Worm (Caenorhabditis elegans) whole organism, young adult: ENCODE results near the gene coa-7.

Experiments used
- B0336.3 ChIP-seq: fragments of 200-800 bp; sonication (Bioruptor generic); IDR thresholded peaks from 2 replicates; pipeline ENCODE4 v1.3.6; 2022; ENCODE audit warnings: missing genetic modification characterization, missing compliant biosample characterization
- C06A6.2 ChIP-seq: fragments of 200-800 bp; sonication (Bioruptor generic); conservative IDR thresholded peaks from 2 replicates; pipeline ENCODE4 v1.3.6; 2022; ENCODE audit warnings: missing genetic modification characterization, missing compliant biosample characterization
- C17E4.6 ChIP-seq: fragments of 200-800 bp; sonication (Bioruptor generic); IDR thresholded peaks from 2 replicates; pipeline ENCODE4 v1.3.6; 2022; ENCODE audit warnings: missing genetic modification reagents, missing genetic modification characterization, missing compliant biosample characterization
- F10E7.11 ChIP-seq: sonication (generic microtip); optimal IDR thresholded peaks from 2 replicates; lab custom pipeline; 2017; ENCODE audit warnings: mild to moderate bottlenecking, missing genetic modification characterization, moderate library complexity, missing compliant biosample characterization
- F23B12.7 ChIP-seq: sonication (generic microtip); optimal IDR thresholded peaks from 2 replicates; lab custom pipeline; 2017; ENCODE audit warnings: missing genetic modification characterization, mild to moderate bottlenecking, missing compliant biosample characterization, antibody characterized with exemption, moderate library complexity; ENCODE audit not compliant: insufficient read depth
- F52B5.7 ChIP-seq: sonication (generic microtip); optimal IDR thresholded peaks from 2 replicates; lab custom pipeline; 2016; ENCODE audit warnings: mild to moderate bottlenecking, missing genetic modification characterization, missing compliant biosample characterization
- Y56A3A.18 ChIP-seq: fragments of 200-800 bp; sonication (Bioruptor generic); IDR thresholded peaks from 2 replicates; pipeline ENCODE4 v1.3.6; 2022; ENCODE audit warnings: missing genetic modification reagents, missing genetic modification characterization, missing compliant biosample characterization
- Y79H2A.3 ChIP-seq: fragments of 200-800 bp; sonication (Bioruptor generic); conservative IDR thresholded peaks from 2 replicates; pipeline ENCODE4 v1.3.6; 2022; ENCODE audit warnings: missing genetic modification reagents, missing genetic modification characterization, missing compliant biosample characterization
- ZK185.1 ChIP-seq: sonication (generic microtip); optimal IDR thresholded peaks from 2 replicates; lab custom pipeline; 2016; ENCODE audit warnings: mild to moderate bottlenecking, missing genetic modification characterization, missing compliant biosample characterization; ENCODE audit not compliant: poor library complexity, severe bottlenecking
- akir-1 ChIP-seq: fragments of 200-800 bp; sonication (Bioruptor generic); optimal IDR thresholded peaks from 2 replicates; lab custom pipeline; 2018; ENCODE audit warnings: mild to moderate bottlenecking, missing genetic modification characterization, moderate library complexity, missing compliant biosample characterization
- ama-1 ChIP-seq, 3 experiments: fragments of 150-350 bp in 1 of 3; sonication (generic microtip) in 2 of 3; optimal IDR thresholded peaks; 2 replicates each; lab custom pipeline; 2014 to 2018; ENCODE audit warnings: missing biosample characterization in 2 of 3, missing genetic modification characterization in 2 of 3, missing genetic modification reagents in 2 of 3
- athp-1 ChIP-seq: sonication (generic microtip); optimal IDR thresholded peaks from 2 replicates; lab custom pipeline; 2017; ENCODE audit warnings: mild to moderate bottlenecking, missing genetic modification characterization, missing compliant biosample characterization
- attf-5 ChIP-seq: fragments of 200-800 bp; sonication (Bioruptor generic); optimal IDR thresholded peaks from 2 replicates; lab custom pipeline; 2018; ENCODE audit warnings: mild to moderate bottlenecking, missing genetic modification characterization, missing compliant biosample characterization
- attf-6 ChIP-seq: fragments of 200-800 bp; sonication (Bioruptor generic); IDR thresholded peaks from 2 replicates; pipeline ENCODE4 v1.3.6; 2022; ENCODE audit warnings: missing genetic modification reagents, missing genetic modification characterization, missing compliant biosample characterization
- cebp-1 ChIP-seq, 2 experiments: fragments of 200-800 bp in 1 of 2; sonication (Bioruptor generic) in 1 of 2; sonication (generic microtip) in 1 of 2; IDR thresholded peaks in 1 of 2; optimal IDR thresholded peaks in 1 of 2; 2 replicates each; pipeline versions ENCODE4 v1.3.6 to Lab custom; 2017 to 2022; ENCODE audit warnings: missing compliant biosample characterization in 2 of 2, missing genetic modification characterization in 2 of 2, mild to moderate bottlenecking in 1 of 2, missing genetic modification reagents in 1 of 2, moderate library complexity in 1 of 2
- cebp-2 ChIP-seq: fragments of 200-800 bp; sonication (Bioruptor generic); IDR thresholded peaks from 2 replicates; pipeline ENCODE4 v1.3.6; 2022; ENCODE audit warnings: missing genetic modification characterization, missing compliant biosample characterization
- ceh-100 ChIP-seq: fragments of 200-800 bp; sonication (Bioruptor generic); IDR thresholded peaks from 2 replicates; pipeline ENCODE4 v1.3.6; 2022; ENCODE audit warnings: missing genetic modification reagents, missing genetic modification characterization, missing compliant biosample characterization
- ceh-27 ChIP-seq: fragments of 200-800 bp; sonication (Bioruptor generic); optimal IDR thresholded peaks from 2 replicates; lab custom pipeline; 2018; ENCODE audit warnings: mild to moderate bottlenecking, missing genetic modification characterization, moderate library complexity, missing compliant biosample characterization
- dox-1 ChIP-seq: fragments of 200-800 bp; sonication (Bioruptor generic); IDR thresholded peaks from 2 replicates; pipeline ENCODE4 v1.3.6; 2022; ENCODE audit warnings: missing genetic modification reagents, missing genetic modification characterization, missing compliant biosample characterization
- efl-1 ChIP-seq: fragments of 150-350 bp; optimal IDR thresholded peaks from 2 replicates; lab custom pipeline; 2014; ENCODE audit warnings: missing biosample characterization, missing genetic modification reagents, missing genetic modification characterization
- egl-18 ChIP-seq: fragments of 200-800 bp; sonication (Bioruptor generic); IDR thresholded peaks from 2 replicates; pipeline ENCODE4 v1.3.6; 2022; ENCODE audit warnings: missing genetic modification reagents, missing genetic modification characterization, missing compliant biosample characterization
- egl-44 ChIP-seq: fragments of 200-800 bp; sonication (Bioruptor generic); IDR thresholded peaks from 2 replicates; pipeline ENCODE4 v1.3.6; 2022; ENCODE audit warnings: missing genetic modification reagents, missing genetic modification characterization, missing compliant biosample characterization
- ekl-4 ChIP-seq: fragments of 200-800 bp; sonication (Bioruptor generic); IDR thresholded peaks from 2 replicates; pipeline ENCODE4 v1.3.6; 2022; ENCODE audit warnings: missing genetic modification reagents, missing genetic modification characterization, missing compliant biosample characterization
- him-1 ChIP-seq: sonication (generic microtip); optimal IDR thresholded peaks from 2 replicates; lab custom pipeline; 2016; ENCODE audit warnings: missing genotype, missing genetic modification reagents, missing genetic modification characterization, missing compliant biosample characterization
- hlh-12 ChIP-seq: sonication (generic microtip); optimal IDR thresholded peaks from 2 replicates; lab custom pipeline; 2016; ENCODE audit warnings: missing genetic modification characterization, missing compliant biosample characterization
- hmg-1.2 ChIP-seq: fragments of 200-800 bp; sonication (Bioruptor generic); IDR thresholded peaks from 2 replicates; pipeline ENCODE4 v1.3.6; 2022; ENCODE audit warnings: missing genetic modification reagents, missing genetic modification characterization, missing compliant biosample characterization
- hrde-1 ChIP-seq: sonication (generic microtip); optimal IDR thresholded peaks from 2 replicates; lab custom pipeline; 2016; ENCODE audit warnings: missing genetic modification characterization, mild to moderate bottlenecking, missing compliant biosample characterization, moderate library complexity, missing genotype, missing genetic modification reagents, borderline replicate concordance
- lin-26 ChIP-seq: fragments of 200-800 bp; sonication (Bioruptor generic); IDR thresholded peaks from 2 replicates; pipeline ENCODE4 v1.3.6; 2022; ENCODE audit warnings: missing genetic modification reagents, missing genetic modification characterization, missing compliant biosample characterization
- lsy-27 ChIP-seq: sonication (generic microtip); optimal IDR thresholded peaks from 2 replicates; lab custom pipeline; 2017; ENCODE audit warnings: missing genetic modification characterization, mild to moderate bottlenecking, missing compliant biosample characterization, antibody characterized with exemption, missing genotype, borderline replicate concordance; ENCODE audit not compliant: insufficient read depth
- madf-6 ChIP-seq: fragments of 200-800 bp; sonication (Bioruptor generic); IDR thresholded peaks from 2 replicates; pipeline ENCODE4 v1.3.6; 2022; ENCODE audit warnings: missing genetic modification reagents, missing genetic modification characterization, missing compliant biosample characterization
- madf-8 ChIP-seq: fragments of 200-800 bp; sonication (Bioruptor generic); conservative IDR thresholded peaks from 2 replicates; pipeline ENCODE4 v1.3.6; 2022; ENCODE audit warnings: missing genetic modification reagents, missing genetic modification characterization, missing compliant biosample characterization
- mxl-1 ChIP-seq: sonication (generic microtip); optimal IDR thresholded peaks from 2 replicates; lab custom pipeline; 2016; ENCODE audit warnings: missing genetic modification characterization, missing compliant biosample characterization
- nfya-2 ChIP-seq: fragments of 200-800 bp; sonication (Bioruptor generic); IDR thresholded peaks from 2 replicates; pipeline ENCODE4 v1.3.6; 2022; ENCODE audit warnings: missing genetic modification reagents, missing genetic modification characterization, missing compliant biosample characterization
- nhr-179 ChIP-seq: sonication (generic microtip); optimal IDR thresholded peaks from 2 replicates; lab custom pipeline; 2016; ENCODE audit warnings: mild to moderate bottlenecking, missing genetic modification characterization, missing compliant biosample characterization
- nhr-90 ChIP-seq: sonication (generic microtip); optimal IDR thresholded peaks from 2 replicates; lab custom pipeline; 2016; ENCODE audit warnings: missing genotype, mild to moderate bottlenecking, missing genetic modification characterization, missing compliant biosample characterization
- pbrm-1 ChIP-seq: fragments of 200-800 bp; sonication (Bioruptor generic); IDR thresholded peaks from 2 replicates; pipeline ENCODE4 v1.3.6; 2022; ENCODE audit warnings: missing genetic modification reagents, missing genetic modification characterization, missing compliant biosample characterization
- pha-4 ChIP-seq: fragments of 150-350 bp; sonication (generic microtip); optimal IDR thresholded peaks from 2 replicates; lab custom pipeline; 2014; ENCODE audit warnings: missing biosample characterization, missing genetic modification reagents, missing genetic modification characterization
- repo-1 ChIP-seq: sonication (generic microtip); optimal IDR thresholded peaks from 2 replicates; lab custom pipeline; 2017; ENCODE audit warnings: mild to moderate bottlenecking, missing genetic modification characterization, missing compliant biosample characterization
- rpc-1 ChIP-seq, 2 experiments: fragments of 150-350 bp in 1 of 2; sonication (generic microtip) in 1 of 2; optimal IDR thresholded peaks; 2 replicates each; lab custom pipeline; 2014 to 2018; ENCODE audit warnings: missing biosample characterization in 1 of 2, missing genetic modification characterization in 1 of 2, missing genetic modification reagents in 1 of 2, missing genotype in 1 of 2
- sdz-38 ChIP-seq: sonication (generic microtip); optimal IDR thresholded peaks from 2 replicates; lab custom pipeline; 2016; ENCODE audit warnings: missing genotype, missing genetic modification characterization, missing compliant biosample characterization
- sea-2 ChIP-seq: fragments of 200-800 bp; sonication (Bioruptor generic); IDR thresholded peaks from 2 replicates; pipeline ENCODE4 v1.3.6; 2022; ENCODE audit warnings: missing genetic modification characterization, missing compliant biosample characterization
- unc-62 ChIP-seq: fragments of 150-350 bp; optimal IDR thresholded peaks from 2 replicates; lab custom pipeline; 2014; ENCODE audit warnings: missing biosample characterization, missing genetic modification reagents, missing genetic modification characterization
- zfh-2 ChIP-seq: fragments of 200-800 bp; sonication (Bioruptor generic); conservative IDR thresholded peaks from 2 replicates; pipeline ENCODE4 v1.3.6; 2022; ENCODE audit warnings: missing genetic modification reagents, missing genetic modification characterization, missing compliant biosample characterization
- ztf-18 ChIP-seq: sonication (generic microtip); optimal IDR thresholded peaks from 2 replicates; lab custom pipeline; 2016; ENCODE audit warnings: missing genotype, mild to moderate bottlenecking, missing genetic modification characterization, missing compliant biosample characterization
- ztf-25 ChIP-seq: fragments of 200-800 bp; sonication (Bioruptor generic); IDR thresholded peaks from 2 replicates; pipeline ENCODE4 v1.3.6; 2022; ENCODE audit warnings: missing genetic modification reagents, missing genetic modification characterization, missing compliant biosample characterization

coa-7 gene

DNA sequence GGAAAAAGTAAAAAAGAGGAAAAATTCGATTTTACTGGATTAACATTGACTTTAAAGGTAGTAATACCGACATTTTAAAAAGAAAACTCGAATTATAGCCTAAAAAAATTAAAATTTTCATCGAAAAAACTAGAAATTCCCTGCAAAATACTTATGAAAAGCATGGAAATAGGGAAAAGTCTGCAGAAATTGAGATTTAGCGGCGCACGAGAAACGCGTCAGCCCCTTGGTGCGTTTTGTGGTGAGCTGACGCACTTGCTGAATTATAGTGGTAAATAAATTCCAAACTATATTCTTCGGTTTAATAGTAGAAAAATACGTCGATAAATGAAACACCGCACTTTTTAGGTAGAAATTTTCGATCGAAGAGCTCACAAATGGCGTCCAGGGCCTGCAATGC lies 43.5 kb upstream of the coa-7 start:
- peak; percentile 90 for TF ChIP-seq ztf-18 (tag; lab: Kevin White, UChicago)
- TF ChIP-seq efl-1, result peak; percentile 15
- no peak for TF ChIP-seq Y56A3A.18 (GFP tag; lab: Robert Waterston, UW)
- TF ChIP-seq Y79H2A.3 (GFP tag; lab: Robert Waterston, UW), result no peak
- no peak for TF ChIP-seq cebp-1 (GFP tag; IDR thresholded peaks at IDR 0.05; lab: Robert Waterston, UW)
- TF ChIP-seq cebp-1 (tag; optimal IDR thresholded peaks at IDR 0.05; lab: Kevin White, UChicago), result peak; percentile 32
- TF ChIP-seq madf-8 (GFP tag; lab: Robert Waterston, UW), result no peak
- no peak for TF ChIP-seq F10E7.11 (tag; lab: Kevin White, UChicago)
- TF ChIP-seq him-1 (tag; lab: Kevin White, UChicago), result no peak
- no peak for TF ChIP-seq unc-62 (GFP tag; lab: Kevin White, UChicago)
- TF ChIP-seq attf-6, result no peak
- peak; percentile 35; the same call in 1 of the 2 replicates for TF ChIP-seq dox-1 (GFP tag; lab: Robert Waterston, UW)
- TF ChIP-seq, all 124 proteins: peak for 4

DNA sequence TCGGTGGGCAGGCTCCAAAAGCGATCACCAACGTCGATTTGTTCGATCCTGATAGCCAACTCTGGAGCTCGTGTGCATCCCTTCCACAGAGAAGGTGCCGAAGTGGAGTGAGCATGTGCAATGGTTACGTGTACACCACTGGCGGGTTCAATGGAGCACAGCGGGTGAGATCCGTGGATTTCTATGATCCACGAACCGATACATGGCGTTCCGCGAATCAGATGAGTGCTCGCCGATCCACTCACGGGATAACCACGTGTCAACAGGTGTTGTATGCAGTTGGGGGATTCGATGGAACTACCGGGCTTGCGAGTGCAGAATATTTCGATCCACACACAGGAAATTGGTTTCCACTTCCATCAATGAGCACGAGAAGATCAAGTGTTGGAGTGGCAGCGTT lies 39.9 kb upstream of the coa-7 start:
- TF ChIP-seq athp-1 (tag; lab: Kevin White, UChicago), result peak; percentile 27
- TF ChIP-seq ztf-18 (tag; lab: Kevin White, UChicago), result no peak
- peak; percentile 44 for TF ChIP-seq madf-6 (GFP tag; lab: Robert Waterston, UW)
- no peak for TF ChIP-seq egl-44
- TF ChIP-seq cebp-1 (GFP tag; IDR thresholded peaks at IDR 0.05; lab: Robert Waterston, UW), result no peak
- peak; percentile 5 for TF ChIP-seq cebp-1 (tag; optimal IDR thresholded peaks at IDR 0.05; lab: Kevin White, UChicago)
- TF ChIP-seq C17E4.6 (GFP tag; lab: Robert Waterston, UW), result no peak
- no peak for TF ChIP-seq pbrm-1 (GFP tag; lab: Robert Waterston, UW)
- 0 out of 2 replicates have a peak, but pooled peaks have one; percentile 6 for TF ChIP-seq hmg-1.2 (GFP tag; lab: Robert Waterston, UW)
- 0 out of 2 replicates have a peak, but pooled peaks have one; percentile 39 for TF ChIP-seq nfya-2 (GFP tag; lab: Robert Waterston, UW)
- no peak for TF ChIP-seq hrde-1 (tag; lab: Kevin White, UChicago)
- TF ChIP-seq egl-18, result no peak
- no peak for TF ChIP-seq rpc-1 (optimal IDR thresholded peaks at IDR 0.05; lab: Kevin White, UChicago)
- no peak for TF ChIP-seq rpc-1 (tag; optimal IDR thresholded peaks at IDR 0.05; lab: Kevin White, UChicago)
- no peak for TF ChIP-seq lin-26 (GFP tag; lab: Robert Waterston, UW)
- TF ChIP-seq sea-2 (GFP tag; lab: Robert Waterston, UW), result no peak
- TF ChIP-seq sdz-38 (tag; lab: Kevin White, UChicago), result no peak
- TF ChIP-seq ama-1 (optimal IDR thresholded peaks at IDR 0.05; lab: Kevin White, UChicago), result no peak
- TF ChIP-seq ama-1 (GFP tag; optimal IDR thresholded peaks at IDR 0.05; lab: Kevin White, UChicago), result no peak
- no peak for TF ChIP-seq pha-4
- no peak for TF ChIP-seq ceh-27
- 0 out of 2 replicates have a peak, but pooled peaks have one; percentile 17 for TF ChIP-seq ekl-4 (GFP tag; lab: Robert Waterston, UW)
- TF ChIP-seq akir-1 (GFP tag; lab: Kevin White, UChicago), result no peak
- no peak for TF ChIP-seq repo-1 (tag; lab: Kevin White, UChicago)
- TF ChIP-seq F23B12.7 (tag; lab: Kevin White, UChicago), result no peak
- no peak for TF ChIP-seq hlh-12 (tag; lab: Kevin White, UChicago)
- no peak for TF ChIP-seq madf-8 (GFP tag; lab: Robert Waterston, UW)
- peak; percentile 46 for TF ChIP-seq F52B5.7 (tag; lab: Kevin White, UChicago)
- no peak for TF ChIP-seq ZK185.1
- no peak for TF ChIP-seq nhr-179
- TF ChIP-seq attf-6, result 0 out of 2 replicates have a peak, but pooled peaks have one; percentile 23
- TF ChIP-seq ztf-25 (GFP tag; lab: Robert Waterston, UW), result 0 out of 2 replicates have a peak, but pooled peaks have one; percentile 46
- no peak for TF ChIP-seq C06A6.2
- no peak for TF ChIP-seq ceh-100 (GFP tag; lab: Robert Waterston, UW)
- no peak for TF ChIP-seq lsy-27
- no peak for TF ChIP-seq cebp-2
- TF ChIP-seq zfh-2 (GFP tag; lab: Robert Waterston, UW), result peak; percentile 71
- TF ChIP-seq mxl-1, result no peak
- peak; percentile 76 for TF ChIP-seq B0336.3 (GFP tag; lab: Robert Waterston, UW)
- peak; percentile 0 for TF ChIP-seq attf-5 (GFP tag; lab: Kevin White, UChicago)
- TF ChIP-seq nhr-90, result no peak
- no peak for TF ChIP-seq unc-62 (GFP tag; lab: Kevin White, UChicago)
